Fruit fly (Drosophila melanogaster) whole organism, wandering third instar larva: Measurements from ENCODE around the gene lwr.

ENCODE experiments used
- CG9705 ChIP-seq: fragments of 200-800 bp; sonication (Bioruptor generic); optimal IDR thresholded peaks from 2 replicates; lab custom pipeline; 2018; ENCODE audit warnings: missing biosample characterization, mild to moderate bottlenecking, missing genetic modification characterization
- HLH106 ChIP-seq: fragments of 200-800 bp; optimal IDR thresholded peaks from 3 replicates; lab custom pipeline; 2019; ENCODE audit warnings: missing biosample characterization, mild to moderate bottlenecking, missing genetic modification characterization, moderate library complexity
- Mio ChIP-seq: sonication (Bioruptor generic); optimal IDR thresholded peaks from 2 replicates; lab custom pipeline; 2016; ENCODE audit warnings: missing biosample characterization, missing genetic modification characterization
- N ChIP-seq: fragments of >200 bp; optimal IDR thresholded peaks from 2 replicates; lab custom pipeline; 2018; ENCODE audit warnings: missing biosample characterization, missing external identifiers, missing genetic modification characterization
- OdsH ChIP-seq: fragments of 200-800 bp; sonication (Bioruptor generic); optimal IDR thresholded peaks from 2 replicates; lab custom pipeline; 2016; ENCODE audit warnings: missing biosample characterization, mild to moderate bottlenecking, missing genetic modification characterization
- br ChIP-seq: fragments of 200-800 bp; sonication (Bioruptor generic); optimal IDR thresholded peaks from 2 replicates; lab custom pipeline; 2016; ENCODE audit warnings: missing biosample characterization, missing genetic modification characterization
- brk ChIP-seq: fragments of 200-800 bp; sonication (Bioruptor generic); optimal IDR thresholded peaks from 2 replicates; lab custom pipeline; 2016; ENCODE audit warnings: missing biosample characterization, mild to moderate bottlenecking, missing genetic modification characterization
- jim ChIP-seq: fragments of 175-275, 200-325 bp; sonication (Bioruptor generic); optimal IDR thresholded peaks from 2 replicates; lab custom pipeline; 2016; ENCODE audit warnings: missing biosample characterization, mild to moderate bottlenecking, missing genetic modification characterization
- lola ChIP-seq: fragments of >200 bp; optimal IDR thresholded peaks from 2 replicates; lab custom pipeline; 2017; ENCODE audit warnings: missing biosample characterization, missing genetic modification characterization
- psq ChIP-seq: fragments of 200-800 bp; sonication (Bioruptor generic); optimal IDR thresholded peaks from 3 replicates; lab custom pipeline; 2017; ENCODE audit warnings: missing biosample characterization, mild to moderate bottlenecking, missing genetic modification characterization, moderate library complexity
- sage ChIP-seq: fragments of 200-800 bp; sonication (Bioruptor generic); optimal IDR thresholded peaks from 2 replicates; lab custom pipeline; 2016; ENCODE audit warnings: missing biosample characterization, mild to moderate bottlenecking, missing genetic modification characterization
- tai ChIP-seq: sonication (Bioruptor generic); optimal IDR thresholded peaks from 2 replicates; lab custom pipeline; 2016; ENCODE audit warnings: missing biosample characterization, missing genetic modification characterization
- usp ChIP-seq: fragments of >200 bp; optimal IDR thresholded peaks from 2 replicates; lab custom pipeline; 2017; ENCODE audit warnings: missing biosample characterization, missing genetic modification characterization

DNA sequence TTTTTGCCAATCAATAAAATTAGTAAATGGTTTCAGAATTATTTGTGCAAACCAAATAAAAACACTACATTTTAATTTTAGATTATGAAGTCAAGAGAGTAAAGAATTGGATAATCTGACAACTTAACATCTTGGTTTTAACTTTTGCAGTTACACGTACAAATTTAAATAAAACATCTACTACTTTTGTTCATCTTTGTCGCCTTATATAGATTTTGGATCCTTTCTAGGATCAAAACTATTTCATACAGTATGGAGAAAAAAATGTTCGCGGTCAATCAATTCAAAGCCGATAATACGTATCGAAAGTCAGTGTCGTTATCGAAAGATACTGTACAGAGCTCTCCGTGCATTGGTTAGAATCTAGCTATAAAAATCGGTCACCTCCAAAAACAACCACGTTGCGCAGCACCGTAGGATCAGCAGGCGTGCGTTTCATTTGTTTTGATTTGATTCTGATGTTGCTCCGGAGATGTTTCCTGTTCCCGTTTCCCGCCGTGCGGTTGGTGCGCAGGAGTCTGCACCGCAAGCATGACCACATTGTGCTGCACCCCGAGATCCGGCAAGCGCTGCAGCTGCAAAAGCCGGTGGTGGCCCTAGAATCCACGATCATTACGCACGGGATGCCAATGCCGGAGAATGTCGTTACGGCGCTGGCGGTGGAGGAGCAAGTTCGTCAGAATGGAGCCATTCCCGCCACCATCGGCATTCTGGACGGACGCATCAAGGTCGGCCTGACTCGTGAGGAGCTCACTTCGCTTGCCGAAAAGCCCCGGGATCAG is 21.6 kb upstream of the lwr start, which contains the start of the genes uncNacbeta and CG2794:
- TF ChIP-seq usp, result no peak
- TF ChIP-seq psq (GFP tag; lab: Kevin White, UChicago), result no peak
- TF ChIP-seq br, result no peak
- no peak for TF ChIP-seq brk (GFP tag; lab: Kevin White, UChicago)
- no peak for TF ChIP-seq HLH106 (tag; lab: Kevin White, UChicago)
- TF ChIP-seq sage, result no peak
- no peak for TF ChIP-seq N
- no peak for TF ChIP-seq lola (GFP tag; lab: Kevin White, UChicago)
- TF ChIP-seq OdsH (GFP tag; lab: Kevin White, UChicago), result no peak
- no peak for TF ChIP-seq tai (GFP tag; lab: Kevin White, UChicago)
- TF ChIP-seq Mio (GFP tag; lab: Kevin White, UChicago), result no peak
- TF ChIP-seq CG9705 (GFP tag; lab: Kevin White, UChicago), result no peak
- TF ChIP-seq jim (GFP tag; lab: Kevin White, UChicago), result no peak
